Fruit fly (Drosophila melanogaster) whole organism, adult: ENCODE results near the gene alpha4GT2.

Experiments used
- CG11617 ChIP-seq: fragments of 200-800 bp; sonication (Bioruptor generic); optimal IDR thresholded peaks from 2 replicates; lab custom pipeline; 2017; ENCODE audit warnings: mild to moderate bottlenecking, missing biosample characterization, missing genetic modification reagents, missing genetic modification characterization
- CG14711 ChIP-seq: fragments of 200-800 bp; sonication (Bioruptor generic); optimal IDR thresholded peaks from 2 replicates; lab custom pipeline; 2018; ENCODE audit warnings: missing biosample characterization, mild to moderate bottlenecking, missing genetic modification characterization, moderate library complexity
- CG1620 ChIP-seq: fragments of 200-800 bp; sonication (Bioruptor generic); optimal IDR thresholded peaks from 2 replicates; lab custom pipeline; 2016; ENCODE audit warnings: missing biosample characterization, missing genetic modification characterization
- CG33017 ChIP-seq: fragments of 200-800 bp; sonication (Bioruptor generic); optimal IDR thresholded peaks from 2 replicates; lab custom pipeline; 2018; ENCODE audit warnings: missing biosample characterization, mild to moderate bottlenecking, missing genetic modification characterization, moderate library complexity
- CG5204 ChIP-seq: fragments of 200-800 bp; sonication (Bioruptor generic); optimal IDR thresholded peaks from 2 replicates; lab custom pipeline; 2016; ENCODE audit warnings: missing biosample characterization, missing genetic modification characterization
- CG7101 ChIP-seq: fragments of 200-800 bp; sonication (Bioruptor generic); optimal IDR thresholded peaks from 2 replicates; lab custom pipeline; 2018; ENCODE audit warnings: missing biosample characterization, mild to moderate bottlenecking, missing genetic modification characterization, moderate library complexity
- Clk ChIP-seq: fragments of 200-800 bp; sonication (Bioruptor generic); optimal IDR thresholded peaks from 2 replicates; lab custom pipeline; 2017; ENCODE audit warnings: missing biosample characterization, missing genetic modification characterization
- Crg-1 ChIP-seq: fragments of 200-800 bp; sonication (Bioruptor generic); optimal IDR thresholded peaks from 2 replicates; lab custom pipeline; 2016; ENCODE audit warnings: missing biosample characterization, missing genetic modification characterization
- Hr96 ChIP-seq: fragments of 200-800 bp; sonication (Bioruptor generic); optimal IDR thresholded peaks from 2 replicates; lab custom pipeline; 2016; ENCODE audit warnings: missing biosample characterization, missing genetic modification characterization
- kay ChIP-seq: fragments of 200-800 bp; sonication (Bioruptor generic); peaks from one replicate; lab custom pipeline; 2016; ENCODE audit warnings: missing biosample characterization, missing genetic modification characterization, borderline replicate concordance
- ovo ChIP-seq: fragments of 200-800 bp; sonication (Bioruptor generic); optimal IDR thresholded peaks from 2 replicates; lab custom pipeline; 2016; ENCODE audit warnings: missing biosample characterization, missing genetic modification characterization
- pad ChIP-seq: fragments of 200-800 bp; sonication (Bioruptor generic); optimal IDR thresholded peaks from 3 replicates; lab custom pipeline; 2017; ENCODE audit warnings: missing biosample characterization, missing genetic modification characterization, mild to moderate bottlenecking, moderate library complexity, missing genetic modification reagents
- toe ChIP-seq: fragments of 200-800 bp; sonication (Bioruptor generic); optimal IDR thresholded peaks from 2 replicates; lab custom pipeline; 2016; ENCODE audit warnings: missing biosample characterization, missing genetic modification characterization

DNA sequence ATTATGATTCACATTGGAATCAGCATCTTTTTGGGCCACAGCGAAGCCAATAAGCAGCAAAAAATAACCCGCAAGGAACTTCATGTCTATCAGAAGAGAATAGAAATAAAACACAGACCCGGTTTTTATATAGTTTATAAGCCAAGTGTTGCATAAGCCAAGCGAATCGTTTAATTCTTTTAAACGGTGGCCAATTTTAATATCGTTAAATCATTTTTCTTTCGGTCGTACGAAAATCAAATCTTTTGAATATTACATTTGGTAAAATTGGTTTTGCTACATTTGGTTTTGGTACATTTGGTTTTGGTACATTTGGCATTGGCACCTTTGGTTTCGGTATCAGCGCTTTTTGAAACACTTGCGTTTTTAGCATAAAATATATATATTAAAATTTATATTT lies 1.9 kb upstream of the alpha4GT2 start, which contains the start of gene Sfp96F:
- TF ChIP-seq Clk (GFP tag; lab: Kevin White, UChicago) (no peak), toe (GFP tag; lab: Kevin White, UChicago) (no peak), ovo (GFP tag; lab: Kevin White, UChicago) (no peak), CG14711 (tag; lab: Kevin White, UChicago) (no peak), kay (no peak), Crg-1 (GFP tag; lab: Kevin White, UChicago) (no peak), pad (GFP tag; lab: Kevin White, UChicago) (no peak), CG11617 (GFP tag; lab: Kevin White, UChicago) (no peak), CG5204 (GFP tag; lab: Kevin White, UChicago) (no peak), Hr96 (GFP tag; lab: Kevin White, UChicago) (no peak), CG33017 (no peak), CG1620 (GFP tag; lab: Kevin White, UChicago) (no peak), CG7101 (tag; lab: Kevin White, UChicago) (no peak)
